Worm (Caenorhabditis elegans) whole organism, early embryonic: ENCODE measurements around the gene F38E11.6.

Experiments used
- B0310.2 ChIP-seq: sonication (generic microtip); optimal IDR thresholded peaks from 2 replicates; lab custom pipeline; 2016; ENCODE audit warnings: mild to moderate bottlenecking, missing genetic modification characterization, missing compliant biosample characterization
- F13C5.2 ChIP-seq: sonication (generic microtip); optimal IDR thresholded peaks from 2 replicates; lab custom pipeline; 2017; ENCODE audit warnings: mild to moderate bottlenecking, missing genetic modification characterization, inconsistent platforms, missing compliant biosample characterization
- aly-1 ChIP-seq: sonication (generic microtip); optimal IDR thresholded peaks from 2 replicates; lab custom pipeline; 2016; ENCODE audit warnings: missing genetic modification characterization, missing compliant biosample characterization
- ama-1 ChIP-seq: fragments of 150-350 bp; optimal IDR thresholded peaks from 2 replicates; lab custom pipeline; 2014
- ets-7 ChIP-seq: sonication (generic microtip); optimal IDR thresholded peaks from 2 replicates; lab custom pipeline; 2016; ENCODE audit warnings: missing genotype, missing genetic modification characterization, missing compliant biosample characterization
- pes-1 ChIP-seq: fragments of 200-800 bp; sonication (Bioruptor generic); IDR thresholded peaks from 2 replicates; pipeline ENCODE4 v1.3.6; 2022; ENCODE audit warnings: missing genetic modification reagents, missing genetic modification characterization, missing compliant biosample characterization
- sea-1 ChIP-seq: fragments of 200-800 bp; sonication (Bioruptor generic); conservative IDR thresholded peaks from 2 replicates; pipeline ENCODE4 v1.3.6; 2022; ENCODE audit warnings: missing genetic modification characterization, missing compliant biosample characterization
- tbx-11 ChIP-seq: fragments of 200-800 bp; sonication (Bioruptor generic); IDR thresholded peaks from 2 replicates; pipeline ENCODE4 v1.3.6; 2022; ENCODE audit warnings: missing genetic modification characterization, missing compliant biosample characterization
- tbx-37 ChIP-seq: fragments of 200-800 bp; sonication (Bioruptor generic); conservative IDR thresholded peaks from 2 replicates; pipeline ENCODE4 v1.3.6; 2022; ENCODE audit warnings: missing genetic modification reagents, missing genetic modification characterization, missing compliant biosample characterization

ce11 chrIV:9445407-9445806 is 21.9 kb downstream of the F38E11.6 start, which contains the start of gene hsp-12.3:
- TF ChIP-seq ama-1 (lab: Kevin White, UChicago) (no peak), B0310.2 (tag; lab: Kevin White, UChicago) (no peak), ets-7 (tag; lab: Kevin White, UChicago) (no peak), aly-1 (tag; lab: Kevin White, UChicago) (no peak), pes-1 (GFP tag; lab: Robert Waterston, UW) (no peak), F13C5.2 (tag; lab: Kevin White, UChicago) (no peak), tbx-37 (no peak), tbx-11 (GFP tag; lab: Robert Waterston, UW) (no peak), sea-1 (no peak)
